Fruit fly (Drosophila melanogaster) whole organism, embryonic: Measurements from ENCODE around the gene CG9782.

ENCODE experiments used
- CG10959 ChIP-seq: fragments of 200-800 bp; sonication (Bioruptor generic); IDR thresholded peaks from 2 replicates; pipeline ENCODE4 v1.3.6; 2022; ENCODE audit warnings: missing biosample characterization, missing genetic modification characterization
- CG11398 ChIP-seq: fragments of 200-800 bp; sonication (Bioruptor generic); optimal IDR thresholded peaks from 2 replicates; lab custom pipeline; 2016; ENCODE audit warnings: missing biosample characterization, missing genetic modification characterization
- CG15479 ChIP-seq: fragments of 200-800 bp; sonication (Bioruptor generic); optimal IDR thresholded peaks from 3 replicates; lab custom pipeline; 2019; ENCODE audit warnings: missing biosample characterization, mild to moderate bottlenecking, missing genetic modification characterization, moderate library complexity
- CG17359 ChIP-seq: fragments of 200-800 bp; sonication (Bioruptor generic); optimal IDR thresholded peaks from 3 replicates; lab custom pipeline; 2018; ENCODE audit warnings: missing biosample characterization, mild to moderate bottlenecking, missing genetic modification characterization, moderate library complexity
- CG17612 ChIP-seq: fragments of 200-800 bp; sonication (Bioruptor generic); IDR thresholded peaks from 2 replicates; pipeline ENCODE4 v1.3.6; 2022; ENCODE audit warnings: missing biosample characterization, missing genetic modification characterization
- CG17829 ChIP-seq: fragments of 200-800 bp; optimal IDR thresholded peaks from 2 replicates; lab custom pipeline; 2019; ENCODE audit warnings: missing biosample characterization, mild to moderate bottlenecking, missing genetic modification characterization, moderate library complexity
- CG2116 ChIP-seq: fragments of 200-800 bp; sonication (Bioruptor generic); optimal IDR thresholded peaks from 3 replicates; lab custom pipeline; 2018; ENCODE audit warnings: missing biosample characterization, mild to moderate bottlenecking, missing genetic modification characterization
- CG3065 ChIP-seq: fragments of 200-800 bp; sonication (Bioruptor generic); optimal IDR thresholded peaks from 2 replicates; lab custom pipeline; 2016; ENCODE audit warnings: missing biosample characterization, missing genetic modification characterization
- CG34376 ChIP-seq: fragments of 200-800 bp; sonication (Bioruptor generic); optimal IDR thresholded peaks from 2 replicates; lab custom pipeline; 2018; ENCODE audit warnings: missing biosample characterization, mild to moderate bottlenecking, missing genetic modification characterization
- CG34422 ChIP-seq: fragments of 200-800 bp; sonication (Bioruptor generic); IDR thresholded peaks from 3 replicates; pipeline ENCODE4 v1.3.6; 2022; ENCODE audit warnings: missing biosample characterization, missing genetic modification characterization
- CG4854 ChIP-seq: fragments of 200-800 bp; sonication (Bioruptor generic); optimal IDR thresholded peaks from 2 replicates; lab custom pipeline; 2016; ENCODE audit warnings: missing biosample characterization, missing genetic modification characterization, inconsistent platforms
- CG6254 ChIP-seq: fragments of 200-800 bp; sonication (Bioruptor generic); optimal IDR thresholded peaks from 3 replicates; lab custom pipeline; 2017; ENCODE audit warnings: mild to moderate bottlenecking, missing biosample characterization, missing genetic modification reagents, missing genetic modification characterization
- CG6683 ChIP-seq: fragments of 200-800 bp; sonication (Bioruptor generic); optimal IDR thresholded peaks from 2 replicates; lab custom pipeline; 2017; ENCODE audit warnings: missing biosample characterization, mild to moderate bottlenecking, missing genetic modification characterization, missing genetic modification reagents
- CG7271 ChIP-seq: fragments of 200-800 bp; sonication (Bioruptor generic); optimal IDR thresholded peaks from 2 replicates; lab custom pipeline; 2018; ENCODE audit warnings: missing biosample characterization, mild to moderate bottlenecking, missing genetic modification characterization, moderate library complexity
- CG8924 ChIP-seq: fragments of 200-800 bp; optimal IDR thresholded peaks from 3 replicates; lab custom pipeline; 2019; ENCODE audit warnings: missing biosample characterization, mild to moderate bottlenecking, missing genetic modification characterization, moderate library complexity
- CG9609 ChIP-seq: fragments of 200-800 bp; sonication (Bioruptor generic); optimal IDR thresholded peaks from 3 replicates; lab custom pipeline; 2016; ENCODE audit warnings: missing biosample characterization, missing genetic modification characterization
- CHES-1-like ChIP-seq: fragments of 200-800 bp; sonication (Bioruptor generic); optimal IDR thresholded peaks from 2 replicates; lab custom pipeline; 2016; ENCODE audit warnings: missing biosample characterization, missing genetic modification characterization
- CkIIα-i1 ChIP-seq: fragments of 200-800 bp; sonication (Bioruptor generic); IDR thresholded peaks from 2 replicates; pipeline ENCODE4 v1.3.6; 2022; ENCODE audit warnings: missing biosample characterization, missing genetic modification characterization
- E2f2 ChIP-seq: fragments of 200-800 bp; sonication (Bioruptor generic); IDR thresholded peaks from 2 replicates; pipeline ENCODE4 v1.3.6; 2022; ENCODE audit warnings: missing biosample characterization, missing genetic modification characterization
- Gug ChIP-seq: fragments of 200-800 bp; sonication (Bioruptor generic); IDR thresholded peaks from 4 replicates; pipeline ENCODE4 v1.3.6; 2022; ENCODE audit warnings: missing biosample characterization, missing genetic modification characterization
- HHEX ChIP-seq: fragments of 200-800 bp; sonication (Bioruptor generic); optimal IDR thresholded peaks from 3 replicates; lab custom pipeline; 2017; ENCODE audit warnings: missing biosample characterization, mild to moderate bottlenecking, missing genetic modification characterization, missing genetic modification reagents
- HLHmδ ChIP-seq: fragments of 200-800 bp; sonication (Bioruptor generic); optimal IDR thresholded peaks from 2 replicates; lab custom pipeline; 2018; ENCODE audit warnings: missing biosample characterization, mild to moderate bottlenecking, missing genetic modification characterization, moderate library complexity
- MTF-1 ChIP-seq: fragments of 200-800 bp; sonication (Bioruptor generic); optimal IDR thresholded peaks from 2 replicates; lab custom pipeline; 2018; ENCODE audit warnings: missing biosample characterization, mild to moderate bottlenecking, missing genetic modification characterization, borderline replicate concordance
- Nf-YB ChIP-seq: fragments of 200-800 bp; sonication (Bioruptor generic); optimal IDR thresholded peaks from 3 replicates; lab custom pipeline; 2019; ENCODE audit warnings: missing biosample characterization, mild to moderate bottlenecking, missing genetic modification characterization, moderate library complexity
- Sox102F ChIP-seq: fragments of 200-800 bp; sonication (Bioruptor generic); optimal IDR thresholded peaks from 2 replicates; lab custom pipeline; 2018; ENCODE audit warnings: missing biosample characterization, mild to moderate bottlenecking, missing genetic modification characterization, moderate library complexity
- Xrp1 ChIP-seq: fragments of 200-800 bp; sonication (Bioruptor generic); IDR thresholded peaks from 2 replicates; pipeline ENCODE4 v1.3.6; 2022; ENCODE audit warnings: missing biosample characterization, missing genetic modification characterization
- ac ChIP-seq: fragments of 200-800 bp; sonication (Bioruptor generic); optimal IDR thresholded peaks from 3 replicates; lab custom pipeline; 2017; ENCODE audit warnings: missing biosample characterization, mild to moderate bottlenecking, missing genetic modification characterization
- az2 ChIP-seq: fragments of 200-800 bp; sonication (Bioruptor generic); optimal IDR thresholded peaks from 3 replicates; lab custom pipeline; 2016; ENCODE audit warnings: missing biosample characterization, missing genetic modification characterization
- btn ChIP-seq: fragments of 200-800 bp; sonication (Bioruptor generic); optimal IDR thresholded peaks from 2 replicates; lab custom pipeline; 2016; ENCODE audit warnings: missing biosample characterization, missing genetic modification characterization
- crol ChIP-seq: fragments of 200-800 bp; sonication (Bioruptor generic); IDR thresholded peaks from 2 replicates; pipeline ENCODE4 v1.3.6; 2022; ENCODE audit warnings: missing biosample characterization, missing genetic modification characterization
- emc ChIP-seq: fragments of 200-800 bp; sonication (Bioruptor generic); optimal IDR thresholded peaks from 2 replicates; lab custom pipeline; 2016; ENCODE audit warnings: missing biosample characterization, missing genetic modification characterization
- fd102C ChIP-seq: fragments of 200-800 bp; sonication (Bioruptor generic); optimal IDR thresholded peaks from 2 replicates; lab custom pipeline; 2018; ENCODE audit warnings: missing biosample characterization, mild to moderate bottlenecking, missing genetic modification characterization, moderate library complexity
- fru ChIP-seq: fragments of >200 bp; optimal IDR thresholded peaks from 2 replicates; lab custom pipeline; 2017
- gcm ChIP-seq: fragments of 200-800 bp; sonication (Bioruptor generic); optimal IDR thresholded peaks from 2 replicates; lab custom pipeline; 2019; ENCODE audit warnings: missing biosample characterization, mild to moderate bottlenecking, missing genetic modification characterization, moderate library complexity
- gro ChIP-seq: fragments of 200-800 bp; sonication (Bioruptor generic); optimal IDR thresholded peaks from 2 replicates; lab custom pipeline; 2016; ENCODE audit warnings: missing biosample characterization, missing genetic modification characterization
- hbn ChIP-seq: fragments of 200-800 bp; sonication (Bioruptor generic); IDR thresholded peaks from 2 replicates; pipeline ENCODE4 v1.3.6; 2022; ENCODE audit warnings: missing biosample characterization, missing genetic modification characterization; ENCODE audit not compliant: partially characterized antibody
- insv ChIP-seq, 2 experiments: fragments of 200-800 bp; sonication (Bioruptor generic); optimal IDR thresholded peaks; 3 replicates each; lab custom pipeline; 2016 to 2018; ENCODE audit warnings: missing biosample characterization in 2 of 2, missing genetic modification characterization in 2 of 2
- lov ChIP-seq, 2 experiments: fragments of 200-800 bp in 1 of 2; fragments of >200 bp in 1 of 2; sonication (Bioruptor generic) in 1 of 2; IDR thresholded peaks in 1 of 2; optimal IDR thresholded peaks in 1 of 2; 2 replicates in 1 of 2; 3 replicates in 1 of 2; pipeline versions ENCODE4 v1.3.6 to Lab custom; 2017 to 2022; ENCODE audit warnings: missing biosample characterization in 1 of 2, missing genetic modification characterization in 1 of 2
- maf-S ChIP-seq: fragments of 200-800 bp; sonication (Bioruptor generic); optimal IDR thresholded peaks from 2 replicates; lab custom pipeline; 2016; ENCODE audit warnings: missing biosample characterization, missing genetic modification characterization
- pb ChIP-seq: fragments of 200-800 bp; sonication (Bioruptor generic); optimal IDR thresholded peaks from 3 replicates; lab custom pipeline; 2016; ENCODE audit warnings: missing biosample characterization, missing genetic modification characterization
- sd ChIP-seq: fragments of 200-800 bp; sonication (Bioruptor generic); optimal IDR thresholded peaks from 3 replicates; lab custom pipeline; 2018; ENCODE audit warnings: missing biosample characterization, mild to moderate bottlenecking, missing genetic modification characterization, moderate library complexity
- sisA ChIP-seq: fragments of 200-800 bp; sonication (Bioruptor generic); IDR thresholded peaks from 2 replicates; pipeline ENCODE4 v1.3.6; 2022; ENCODE audit warnings: missing biosample characterization, missing genetic modification characterization
- stc ChIP-seq: fragments of 200-800 bp; sonication (Bioruptor generic); IDR thresholded peaks from 2 replicates; pipeline ENCODE4 v1.3.6; 2022; ENCODE audit warnings: missing biosample characterization, missing genetic modification characterization
- toy ChIP-seq: fragments of 200-800 bp; sonication (Bioruptor generic); IDR thresholded peaks from 2 replicates; pipeline ENCODE4 v1.3.6; 2022; ENCODE audit warnings: missing biosample characterization, missing genetic modification characterization

CG9782 gene

dm6 chrX:16598978-16599664 is 22.3 kb downstream of the CG9782 start, which contains the start of the genes CG9784 and Nup153 (continued):
- TF ChIP-seq CG17359 (tag; lab: Kevin White, UChicago) = no peak
- TF ChIP-seq HLHmδ = no peak
- no peak for TF ChIP-seq CG7271 (tag; lab: Kevin White, UChicago)
- TF ChIP-seq insv (GFP tag; optimal IDR thresholded peaks at IDR 0.05; lab: Kevin White, UChicago) = no peak
- TF ChIP-seq CG10959 (GFP tag; lab: Robert Waterston, UW) = no peak
- TF ChIP-seq fd102C (GFP tag; lab: Kevin White, UChicago) = no peak
- no peak for TF ChIP-seq stc (GFP tag; lab: Robert Waterston, UW)
- no peak for TF ChIP-seq CHES-1-like (GFP tag; lab: Kevin White, UChicago)
- TF ChIP-seq CG17829 (tag; lab: Kevin White, UChicago) = no peak
- no peak for TF ChIP-seq Nf-YB (GFP tag; lab: Kevin White, UChicago)
- TF ChIP-seq btn (GFP tag; lab: Kevin White, UChicago) = no peak
- no peak for TF ChIP-seq Xrp1 (GFP tag; lab: Robert Waterston, UW)
- no peak for TF ChIP-seq CG3065 (GFP tag; lab: Kevin White, UChicago)
- TF ChIP-seq CG2116 = peak; percentile 32
- TF ChIP-seq sd (tag; lab: Kevin White, UChicago) = no peak
- no peak for TF ChIP-seq lov (optimal IDR thresholded peaks at IDR 0.05; lab: Kevin White, UChicago)
- TF ChIP-seq lov (GFP tag; IDR thresholded peaks at IDR 0.05; lab: Robert Waterston, UW) = no peak
- TF ChIP-seq CG8924 = peak; percentile 9
- TF ChIP-seq ac (GFP tag; lab: Kevin White, UChicago) = no peak
- TF ChIP-seq HHEX (GFP tag; lab: Kevin White, UChicago) = no peak
- TF ChIP-seq Gug (GFP tag; lab: Robert Waterston, UW) = peak; percentile 37; the same call in 1 of the 4 replicates
- TF ChIP-seq CG34422 (GFP tag; lab: Robert Waterston, UW) = no peak
- no peak for TF ChIP-seq CG6254 (GFP tag; lab: Kevin White, UChicago)
- no peak for TF ChIP-seq Sox102F (GFP tag; lab: Kevin White, UChicago)
- no peak for TF ChIP-seq CG6683
- TF ChIP-seq E2f2 = no peak
- no peak for TF ChIP-seq crol
- TF ChIP-seq fru (lab: Kevin White, UChicago) = no peak
- no peak for TF ChIP-seq CkIIα-i1
- no peak for TF ChIP-seq maf-S (GFP tag; lab: Kevin White, UChicago)
- TF ChIP-seq CG11398 = no peak
- no peak for TF ChIP-seq sisA
- TF ChIP-seq pb (GFP tag; lab: Kevin White, UChicago) = no peak
- no peak for TF ChIP-seq CG34376 (GFP tag; lab: Kevin White, UChicago)
- no peak for TF ChIP-seq toy (GFP tag; lab: Robert Waterston, UW)
- TF ChIP-seq gro (GFP tag; lab: Kevin White, UChicago) = no peak
- peak; percentile 87 for TF ChIP-seq hbn (GFP tag; lab: Robert Waterston, UW)
- no peak for TF ChIP-seq emc
- TF ChIP-seq CG4854 (GFP tag; lab: Kevin White, UChicago) = no peak
- peak; percentile 62 for TF ChIP-seq CG15479 (GFP tag; lab: Kevin White, UChicago)
- TF ChIP-seq CG9609 = no peak
- TF ChIP-seq CG17612 (GFP tag; lab: Robert Waterston, UW) = no peak
- no peak for TF ChIP-seq az2 (GFP tag; lab: Kevin White, UChicago)
- TF ChIP-seq gcm (GFP tag; lab: Kevin White, UChicago) = no peak
- no peak for TF ChIP-seq MTF-1 (GFP tag; lab: Kevin White, UChicago)
- TF ChIP-seq, all 482 proteins: peak for 67
